Worm (Caenorhabditis elegans) whole organism, L4 larva: ENCODE data around the gene orai-1.

ENCODE experiments used
- F26F4.8 ChIP-seq: fragments of 200-800 bp; sonication (Bioruptor generic); conservative IDR thresholded peaks from 2 replicates; pipeline ENCODE4 v1.3.6; 2022; ENCODE audit warnings: missing genetic modification characterization, missing compliant biosample characterization
- F37D6.2 ChIP-seq: sonication (generic microtip); optimal IDR thresholded peaks from 2 replicates; lab custom pipeline; 2016; ENCODE audit warnings: mild to moderate bottlenecking, missing genetic modification characterization, missing compliant biosample characterization
- R02D3.7 ChIP-seq: fragments of 150-350 bp; sonication (generic microtip); optimal IDR thresholded peaks from 3 replicates; lab custom pipeline; 2014; ENCODE audit warnings: missing biosample characterization, missing genetic modification characterization
- T20F7.1 ChIP-seq: fragments of 200-800 bp; sonication (Bioruptor generic); optimal IDR thresholded peaks from 2 replicates; lab custom pipeline; 2018; ENCODE audit warnings: mild to moderate bottlenecking, missing genetic modification characterization, missing compliant biosample characterization
- Y48G9A.11 ChIP-seq: fragments of 200-800 bp; sonication (Bioruptor generic); IDR thresholded peaks from 2 replicates; pipeline ENCODE4 v1.3.6; 2022; ENCODE audit warnings: missing genetic modification reagents, missing genetic modification characterization, missing compliant biosample characterization
- arid-1 ChIP-seq: fragments of 200-800 bp; sonication (Bioruptor generic); conservative IDR thresholded peaks from 2 replicates; pipeline ENCODE4 v1.3.6; 2022; ENCODE audit warnings: missing genetic modification reagents, missing genetic modification characterization, missing compliant biosample characterization
- ceh-20 ChIP-seq: fragments of 200-800 bp; sonication (Bioruptor generic); IDR thresholded peaks from 2 replicates; pipeline ENCODE4 v1.3.6; 2022; ENCODE audit warnings: missing genetic modification reagents, missing genetic modification characterization, missing compliant biosample characterization
- ceh-82 ChIP-seq: sonication (generic microtip); optimal IDR thresholded peaks from 2 replicates; lab custom pipeline; 2017; ENCODE audit warnings: missing biosample characterization, missing genetic modification characterization
- ces-1 ChIP-seq: fragments of 150-350 bp; sonication (generic microtip); optimal IDR thresholded peaks from 4 replicates; lab custom pipeline; 2014; ENCODE audit warnings: missing biosample characterization, missing genetic modification reagents, missing genetic modification characterization
- ctbp-1 ChIP-seq: fragments of 200-800 bp; sonication (Bioruptor generic); IDR thresholded peaks from 2 replicates; pipeline ENCODE4 v1.3.6; 2022; ENCODE audit warnings: missing genetic modification reagents, missing genetic modification characterization, missing compliant biosample characterization
- daf-16 ChIP-seq, 3 experiments: sonication (generic microtip); optimal IDR thresholded peaks; 2 replicates each; lab custom pipeline; 2016 to 2017; ENCODE audit warnings: missing genetic modification characterization in 3 of 3, missing genetic modification reagents in 3 of 3, mild to moderate bottlenecking in 2 of 3, missing compliant biosample characterization in 2 of 3, missing biosample characterization in 1 of 3, moderate library complexity in 1 of 3
- dpl-1 ChIP-seq: fragments of 150-350 bp; optimal IDR thresholded peaks from 2 replicates; lab custom pipeline; 2014; ENCODE audit warnings: missing biosample characterization, missing genetic modification reagents, missing genetic modification characterization
- dve-1 ChIP-seq: sonication (generic microtip); optimal IDR thresholded peaks from 2 replicates; lab custom pipeline; 2017; ENCODE audit warnings: antibody characterized with exemption, mild to moderate bottlenecking, missing genetic modification characterization, missing compliant biosample characterization; ENCODE audit not compliant: insufficient read depth
- egl-43 ChIP-seq: fragments of 200-800 bp; sonication (Bioruptor generic); IDR thresholded peaks from 2 replicates; pipeline ENCODE4 v1.3.6; 2022; ENCODE audit warnings: missing genetic modification reagents, missing genetic modification characterization, missing compliant biosample characterization
- hmg-1.1 ChIP-seq: fragments of 200-800 bp; sonication (Bioruptor generic); IDR thresholded peaks from 2 replicates; pipeline ENCODE4 v1.3.6; 2022; ENCODE audit warnings: missing genetic modification reagents, missing genetic modification characterization, missing compliant biosample characterization
- lin-13 ChIP-seq: fragments of 150-350 bp; optimal IDR thresholded peaks from 2 replicates; lab custom pipeline; 2014; ENCODE audit warnings: missing biosample characterization, missing genetic modification reagents, missing genetic modification characterization
- lin-38 ChIP-seq: fragments of 200-800 bp; sonication (Bioruptor generic); IDR thresholded peaks from 2 replicates; pipeline ENCODE4 v1.3.6; 2022; ENCODE audit warnings: missing genetic modification reagents, missing genetic modification characterization, missing compliant biosample characterization
- lin-39 ChIP-seq: fragments of 150-350 bp; optimal IDR thresholded peaks from 2 replicates; lab custom pipeline; 2014; ENCODE audit warnings: missing biosample characterization, missing genetic modification reagents, missing genetic modification characterization
- lsy-2 ChIP-seq, 2 experiments: fragments of 150-350 bp in 1 of 2; sonication (generic microtip) in 1 of 2; optimal IDR thresholded peaks; 2 replicates each; lab custom pipeline; 2014 to 2017; ENCODE audit warnings: missing biosample characterization in 2 of 2, missing genetic modification characterization in 2 of 2
- madf-9 ChIP-seq: fragments of 200-800 bp; sonication (Bioruptor generic); conservative IDR thresholded peaks from 2 replicates; pipeline ENCODE4 v1.3.6; 2022; ENCODE audit warnings: missing genetic modification reagents, missing genetic modification characterization, missing compliant biosample characterization
- mdl-1 ChIP-seq, 2 experiments: fragments of 150-350 bp in 1 of 2; sonication (generic microtip) in 1 of 2; optimal IDR thresholded peaks; 2 replicates each; lab custom pipeline; 2014 to 2017; ENCODE audit warnings: missing biosample characterization in 2 of 2, missing genetic modification characterization in 2 of 2
- mep-1 ChIP-seq: fragments of 150-350 bp; sonication (generic microtip); optimal IDR thresholded peaks from 3 replicates; lab custom pipeline; 2014; ENCODE audit warnings: missing biosample characterization, missing genetic modification characterization
- mxl-2 ChIP-seq: fragments of 200-800 bp; sonication (Bioruptor generic); conservative IDR thresholded peaks from 2 replicates; pipeline ENCODE4 v1.3.6; 2022; ENCODE audit warnings: missing genetic modification reagents, missing genetic modification characterization, missing compliant biosample characterization
- mxl-3 ChIP-seq: fragments of 200-800 bp; sonication (Bioruptor generic); optimal IDR thresholded peaks from 2 replicates; lab custom pipeline; 2018; ENCODE audit warnings: mild to moderate bottlenecking, missing genetic modification characterization, missing compliant biosample characterization
- nhr-11 ChIP-seq: fragments of 150-350 bp; optimal IDR thresholded peaks from 2 replicates; lab custom pipeline; 2014; ENCODE audit warnings: missing biosample characterization, missing genetic modification characterization
- nhr-111 ChIP-seq: fragments of 200-800 bp; sonication (Bioruptor generic); optimal IDR thresholded peaks from 2 replicates; lab custom pipeline; 2018; ENCODE audit warnings: mild to moderate bottlenecking, missing genetic modification characterization, missing compliant biosample characterization
- nhr-237 ChIP-seq: sonication (generic microtip); optimal IDR thresholded peaks from 2 replicates; lab custom pipeline; 2017; ENCODE audit warnings: missing biosample characterization, missing genetic modification characterization
- nhr-28 ChIP-seq: fragments of 150-350 bp; optimal IDR thresholded peaks from 2 replicates; lab custom pipeline; 2014; ENCODE audit warnings: missing biosample characterization, missing genetic modification characterization
- nhr-41 ChIP-seq: fragments of 200-800 bp; sonication (Bioruptor generic); IDR thresholded peaks from 2 replicates; pipeline ENCODE4 v1.3.6; 2022; ENCODE audit warnings: missing genetic modification reagents, missing genetic modification characterization, missing compliant biosample characterization
- nhr-6 ChIP-seq: fragments of 150-350 bp; optimal IDR thresholded peaks from 2 replicates; lab custom pipeline; 2014; ENCODE audit warnings: missing biosample characterization, missing genetic modification characterization
- nhr-76 ChIP-seq: fragments of 150-350 bp; optimal IDR thresholded peaks from 2 replicates; lab custom pipeline; 2014; ENCODE audit warnings: missing biosample characterization, missing genetic modification characterization
- nhr-77 ChIP-seq: fragments of 150-350 bp; optimal IDR thresholded peaks from 2 replicates; lab custom pipeline; 2014; ENCODE audit warnings: missing biosample characterization, missing genetic modification characterization
- saeg-2 ChIP-seq: fragments of 200-800 bp; sonication (Bioruptor generic); IDR thresholded peaks from 2 replicates; pipeline ENCODE4 v1.3.6; 2022; ENCODE audit warnings: missing genetic modification reagents, missing genetic modification characterization, missing compliant biosample characterization
- set-16 ChIP-seq: fragments of 200-800 bp; sonication (Bioruptor generic); IDR thresholded peaks from 2 replicates; pipeline ENCODE4 v1.3.6; 2022; ENCODE audit warnings: missing genetic modification reagents, missing genetic modification characterization, missing compliant biosample characterization
- snpc-4 ChIP-seq: fragments of 150-350 bp; optimal IDR thresholded peaks from 2 replicates; lab custom pipeline; 2014; ENCODE audit warnings: missing biosample characterization, missing genetic modification characterization
- spr-3 ChIP-seq: fragments of 200-800 bp; sonication (Bioruptor generic); optimal IDR thresholded peaks from 2 replicates; lab custom pipeline; 2018; ENCODE audit warnings: mild to moderate bottlenecking, missing genetic modification characterization, missing compliant biosample characterization
- tag-97 ChIP-seq: fragments of 200-800 bp; sonication (Bioruptor generic); IDR thresholded peaks from 2 replicates; pipeline ENCODE4 v1.3.6; 2022; ENCODE audit warnings: missing genetic modification characterization, missing compliant biosample characterization
- tra-1 ChIP-seq: fragments of 200-800 bp; sonication (Bioruptor generic); IDR thresholded peaks from 2 replicates; pipeline ENCODE4 v1.3.6; 2022; ENCODE audit warnings: missing genetic modification reagents, missing genetic modification characterization, missing compliant biosample characterization
- unc-62 ChIP-seq, 3 experiments: fragments of 150-350 bp in 1 of 3; sonication (generic microtip); optimal IDR thresholded peaks in 2 of 3; peaks in 1 of 3; 1 replicate in 1 of 3; 2 replicates in 2 of 3; lab custom pipeline; 2014 to 2017; ENCODE audit warnings: missing biosample characterization in 3 of 3, missing genetic modification characterization in 3 of 3, missing genetic modification reagents in 3 of 3, missing genotype in 1 of 3
- vab-7 ChIP-seq: fragments of 200-800 bp; sonication (Bioruptor generic); IDR thresholded peaks from 2 replicates; pipeline ENCODE4 v1.3.6; 2022; ENCODE audit warnings: missing genetic modification reagents, missing genetic modification characterization, missing compliant biosample characterization
- zag-1 ChIP-seq: fragments of 150-350 bp; optimal IDR thresholded peaks from 2 replicates; lab custom pipeline; 2014; ENCODE audit warnings: missing biosample characterization, missing genetic modification characterization
- zfp-3 ChIP-seq: fragments of 200-800 bp; sonication (Bioruptor generic); conservative IDR thresholded peaks from 2 replicates; pipeline ENCODE4 v1.3.6; 2022; ENCODE audit warnings: missing genetic modification reagents, missing genetic modification characterization, missing compliant biosample characterization
- zip-11 ChIP-seq: fragments of 200-800 bp; sonication (Bioruptor generic); IDR thresholded peaks from 2 replicates; pipeline ENCODE4 v1.3.6; 2022; ENCODE audit warnings: missing genetic modification characterization, missing compliant biosample characterization
- zip-2 ChIP-seq: fragments of 150-350 bp; optimal IDR thresholded peaks from 2 replicates; lab custom pipeline; 2014; ENCODE audit warnings: missing biosample characterization, missing genetic modification characterization
- ztf-11 ChIP-seq: fragments of 150-350 bp; optimal IDR thresholded peaks from 2 replicates; lab custom pipeline; 2014; ENCODE audit warnings: missing biosample characterization, missing genetic modification characterization

Gene orai-1

DNA sequence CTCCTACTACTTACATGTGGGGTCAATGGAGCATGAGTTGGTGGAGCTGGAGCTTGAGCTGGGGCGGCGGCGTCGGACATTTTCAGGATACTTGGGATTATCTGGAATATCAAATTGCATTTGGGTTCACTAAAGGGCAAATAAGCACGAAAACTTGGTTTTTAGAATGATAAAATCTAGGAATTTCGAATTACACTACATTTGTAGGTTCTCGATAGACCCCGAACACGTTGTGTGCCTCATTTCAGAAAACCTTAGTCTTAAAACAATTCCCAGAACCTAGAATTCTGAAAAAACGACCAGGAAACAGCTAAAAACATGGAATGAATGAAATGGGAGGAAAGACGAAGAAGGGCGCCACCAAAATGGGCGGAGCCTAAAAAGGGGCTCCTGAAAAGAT lies 32.1 kb upstream of the orai-1 start, which contains the start of gene T19C3.3:
TSS of gene T19C3.3 (minus strand) at position 101 of the 400 bp plus-strand sequence.
- no peak for TF ChIP-seq T20F7.1 (GFP tag; lab: Kevin White, UChicago)
- no peak for TF ChIP-seq tag-97 (GFP tag; lab: Robert Waterston, UW)
- no peak for TF ChIP-seq Y48G9A.11 (GFP tag; lab: Robert Waterston, UW)
- no peak for TF ChIP-seq spr-3 (GFP tag; lab: Kevin White, UChicago)
- TF ChIP-seq dve-1 (tag; lab: Kevin White, UChicago), result no peak
- TF ChIP-seq zfp-3 (GFP tag; lab: Robert Waterston, UW), result no peak
- no peak for TF ChIP-seq nhr-41 (GFP tag; lab: Robert Waterston, UW)
- no peak for TF ChIP-seq daf-16 (GFP tag; optimal IDR thresholded peaks at IDR 0.05; lab: Kevin White, UChicago)
- TF ChIP-seq daf-16 (tag; optimal IDR thresholded peaks at IDR 0.05; lab: Kevin White, UChicago), result no peak

- no peak for TF ChIP-seq nhr-237 (tag; lab: Kevin White, UChicago)
- no peak for TF ChIP-seq tag-97 (GFP tag; lab: Robert Waterston, UW)
- no peak for TF ChIP-seq spr-3 (GFP tag; lab: Kevin White, UChicago)
- no peak for TF ChIP-seq ctbp-1 (GFP tag; lab: Robert Waterston, UW)
- TF ChIP-seq lin-13, result no peak
- TF ChIP-seq nhr-111, result no peak
- TF ChIP-seq R02D3.7 (tag; lab: Kevin White, UChicago), result no peak
Measured at ce11 chrIII:617467-617866, 29.1 kb upstream of the orai-1 start, which contains the start of gene T19C3.2. TSS of gene T19C3.2 (minus strand) at chrIII:617567.

DNA sequence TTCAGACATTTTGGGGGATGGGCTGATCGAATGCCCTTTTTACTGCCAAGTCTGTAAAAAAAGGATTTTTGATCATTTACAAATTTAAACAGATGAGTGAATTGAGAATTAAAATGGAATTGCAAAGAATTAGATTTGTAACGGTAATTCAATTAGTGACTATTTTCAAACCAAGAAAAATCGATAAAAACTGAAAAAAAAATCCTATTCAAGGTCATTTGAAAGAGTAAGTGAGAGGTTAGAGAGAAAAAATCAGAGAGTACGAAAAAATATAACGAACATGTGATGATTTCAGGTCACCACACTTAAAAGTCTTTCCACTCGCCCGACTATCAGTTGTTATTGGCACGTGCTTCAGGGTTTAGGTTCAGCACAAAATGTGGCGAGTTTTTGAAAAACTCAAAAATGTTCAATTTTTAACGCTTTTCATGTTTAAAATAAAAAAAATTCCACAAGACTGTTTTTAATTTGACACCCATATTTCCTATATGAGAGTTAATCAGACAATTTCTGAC lies 26.3 kb upstream of the orai-1 start, which contains the start of gene T19C3.4:
TSS of gene T19C3.4 (minus strand) at position 51 of the 515 bp plus-strand sequence.
- peak; percentile 19 for TF ChIP-seq mep-1 (tag; lab: Kevin White, UChicago)
- TF ChIP-seq lin-38 (GFP tag; lab: Robert Waterston, UW), result no peak
- TF ChIP-seq nhr-77 (tag; lab: Kevin White, UChicago), result peak; percentile 57
- no peak for TF ChIP-seq saeg-2 (GFP tag; lab: Robert Waterston, UW)
- TF ChIP-seq ceh-82 (tag; lab: Kevin White, UChicago), result no peak
- no peak for TF ChIP-seq nhr-76 (tag; lab: Kevin White, UChicago)
- no peak for TF ChIP-seq tag-97 (GFP tag; lab: Robert Waterston, UW)
- no peak for TF ChIP-seq nhr-11 (tag; lab: Kevin White, UChicago)
- TF ChIP-seq egl-43, result no peak
- peak; percentile 73 for TF ChIP-seq nhr-28 (tag; lab: Kevin White, UChicago)
- TF ChIP-seq snpc-4, result no peak
- no peak for TF ChIP-seq tra-1 (GFP tag; lab: Robert Waterston, UW)
- TF ChIP-seq zag-1 (tag; lab: Kevin White, UChicago), result no peak
- TF ChIP-seq nhr-6 (tag; lab: Kevin White, UChicago), result no peak
- TF ChIP-seq dpl-1 (GFP tag; lab: Kevin White, UChicago), result no peak
- TF ChIP-seq F37D6.2 (tag; lab: Kevin White, UChicago), result no peak
- TF ChIP-seq mdl-1 (tag; optimal IDR thresholded peaks at IDR 0.05; lab: Kevin White, UChicago), result peak in 1 of 2 experiments; percentile 63
- TF ChIP-seq lsy-2 (tag; optimal IDR thresholded peaks at IDR 0.05; lab: Kevin White, UChicago), result peak in 1 of 2 experiments; percentile 22
- no peak for TF ChIP-seq ces-1 (GFP tag; lab: Kevin White, UChicago)
- no peak for TF ChIP-seq ztf-11 (tag; lab: Kevin White, UChicago)
- no peak for TF ChIP-seq set-16 (GFP tag; lab: Robert Waterston, UW)
- TF ChIP-seq Y48G9A.11 (GFP tag; lab: Robert Waterston, UW), result no peak
- no peak for TF ChIP-seq arid-1
- TF ChIP-seq madf-9 (GFP tag; lab: Robert Waterston, UW), result no peak
- TF ChIP-seq hmg-1.1 (GFP tag; lab: Robert Waterston, UW), result no peak
- TF ChIP-seq ceh-20 (GFP tag; lab: Robert Waterston, UW), result no peak
- TF ChIP-seq zip-2 (tag; lab: Kevin White, UChicago), result no peak
- TF ChIP-seq T20F7.1 (GFP tag; lab: Kevin White, UChicago), result no peak
- TF ChIP-seq unc-62 (GFP tag; optimal IDR thresholded peaks at IDR 0.05 in 1 of 2; lab: Kevin White, UChicago), result no peak
- no peak for TF ChIP-seq unc-62 (tag; optimal IDR thresholded peaks at IDR 0.05; lab: Kevin White, UChicago)
- TF ChIP-seq vab-7 (GFP tag; lab: Robert Waterston, UW), result no peak
- TF ChIP-seq lin-39 (tag; lab: Kevin White, UChicago), result no peak
- no peak for TF ChIP-seq zip-11
- TF ChIP-seq F26F4.8 (GFP tag; lab: Robert Waterston, UW), result no peak
- no peak for TF ChIP-seq nhr-41 (GFP tag; lab: Robert Waterston, UW)
- TF ChIP-seq daf-16 (GFP tag; optimal IDR thresholded peaks at IDR 0.05; lab: Kevin White, UChicago), result no peak
- peak; percentile 39 for TF ChIP-seq daf-16 (tag; optimal IDR thresholded peaks at IDR 0.05; lab: Kevin White, UChicago)
- no peak for TF ChIP-seq mxl-2
- peak; percentile 11 for TF ChIP-seq mxl-3 (GFP tag; lab: Kevin White, UChicago)
